Worm (Caenorhabditis elegans) whole organism, young adult: ENCODE results near the gene oac-1.
A peak's percentile ranks its signal among the peaks of the same experiment; 100 is the strongest.

ENCODE experiments used
- B0019.2 ChIP-seq: fragments of 200-800 bp; sonication (Bioruptor generic); conservative IDR thresholded peaks from 2 replicates; pipeline ENCODE4 v1.3.6; 2022; ENCODE audit warnings: missing genetic modification reagents, missing genetic modification characterization, missing compliant biosample characterization
- B0261.1 ChIP-seq: sonication (generic microtip); optimal IDR thresholded peaks from 2 replicates; lab custom pipeline; 2016; ENCODE audit warnings: mild to moderate bottlenecking, missing genetic modification characterization, moderate library complexity, missing compliant biosample characterization
- C17E4.6 ChIP-seq: fragments of 200-800 bp; sonication (Bioruptor generic); IDR thresholded peaks from 2 replicates; pipeline ENCODE4 v1.3.6; 2022; ENCODE audit warnings: missing genetic modification reagents, missing genetic modification characterization, missing compliant biosample characterization
- F33H1.4 ChIP-seq: fragments of 200-800 bp; sonication (Bioruptor generic); IDR thresholded peaks from 2 replicates; pipeline ENCODE4 v1.3.6; 2022; ENCODE audit warnings: missing genetic modification reagents, missing genetic modification characterization, missing compliant biosample characterization
- F39B2.1 ChIP-seq: fragments of 200-800 bp; sonication (Bioruptor generic); IDR thresholded peaks from 2 replicates; pipeline ENCODE4 v1.3.6; 2022; ENCODE audit warnings: missing genetic modification reagents, missing genetic modification characterization, missing compliant biosample characterization
- F49E8.2 ChIP-seq: sonication (generic microtip); optimal IDR thresholded peaks from 3 replicates; lab custom pipeline; 2017; ENCODE audit warnings: missing genetic modification characterization, mild to moderate bottlenecking, missing compliant biosample characterization, antibody characterized with exemption, moderate library complexity; ENCODE audit not compliant: insufficient read depth
- F57A8.1 ChIP-seq: fragments of 200-800 bp; sonication (Bioruptor generic); optimal IDR thresholded peaks from 2 replicates; lab custom pipeline; 2018; ENCODE audit warnings: mild to moderate bottlenecking, missing genetic modification characterization, moderate library complexity, missing compliant biosample characterization
- Y53G8AR.9 ChIP-seq: fragments of 200-800 bp; sonication (Bioruptor generic); conservative IDR thresholded peaks from 2 replicates; pipeline ENCODE4 v1.3.6; 2022; ENCODE audit warnings: missing genetic modification reagents, missing genetic modification characterization, missing compliant biosample characterization
- Y79H2A.3 ChIP-seq: fragments of 200-800 bp; sonication (Bioruptor generic); conservative IDR thresholded peaks from 2 replicates; pipeline ENCODE4 v1.3.6; 2022; ENCODE audit warnings: missing genetic modification reagents, missing genetic modification characterization, missing compliant biosample characterization
- Y95B8A.8 ChIP-seq: fragments of 200-800 bp; sonication (Bioruptor generic); IDR thresholded peaks from 2 replicates; pipeline ENCODE4 v1.3.6; 2022; ENCODE audit warnings: missing genetic modification reagents, missing genetic modification characterization, missing compliant biosample characterization
- attf-6 ChIP-seq: fragments of 200-800 bp; sonication (Bioruptor generic); IDR thresholded peaks from 2 replicates; pipeline ENCODE4 v1.3.6; 2022; ENCODE audit warnings: missing genetic modification reagents, missing genetic modification characterization, missing compliant biosample characterization
- ceh-100 ChIP-seq: fragments of 200-800 bp; sonication (Bioruptor generic); IDR thresholded peaks from 2 replicates; pipeline ENCODE4 v1.3.6; 2022; ENCODE audit warnings: missing genetic modification reagents, missing genetic modification characterization, missing compliant biosample characterization
- dox-1 ChIP-seq: fragments of 200-800 bp; sonication (Bioruptor generic); IDR thresholded peaks from 2 replicates; pipeline ENCODE4 v1.3.6; 2022; ENCODE audit warnings: missing genetic modification reagents, missing genetic modification characterization, missing compliant biosample characterization
- egl-44 ChIP-seq: fragments of 200-800 bp; sonication (Bioruptor generic); IDR thresholded peaks from 2 replicates; pipeline ENCODE4 v1.3.6; 2022; ENCODE audit warnings: missing genetic modification reagents, missing genetic modification characterization, missing compliant biosample characterization
- egrh-3 ChIP-seq: fragments of 200-800 bp; sonication (Bioruptor generic); IDR thresholded peaks from 2 replicates; pipeline ENCODE4 v1.3.6; 2022; ENCODE audit warnings: missing genetic modification reagents, missing genetic modification characterization, missing compliant biosample characterization
- ekl-4 ChIP-seq: fragments of 200-800 bp; sonication (Bioruptor generic); IDR thresholded peaks from 2 replicates; pipeline ENCODE4 v1.3.6; 2022; ENCODE audit warnings: missing genetic modification reagents, missing genetic modification characterization, missing compliant biosample characterization
- him-1 ChIP-seq: sonication (generic microtip); optimal IDR thresholded peaks from 2 replicates; lab custom pipeline; 2016; ENCODE audit warnings: missing genotype, missing genetic modification reagents, missing genetic modification characterization, missing compliant biosample characterization
- hlh-12 ChIP-seq: sonication (generic microtip); optimal IDR thresholded peaks from 2 replicates; lab custom pipeline; 2016; ENCODE audit warnings: missing genetic modification characterization, missing compliant biosample characterization
- lin-26 ChIP-seq: fragments of 200-800 bp; sonication (Bioruptor generic); IDR thresholded peaks from 2 replicates; pipeline ENCODE4 v1.3.6; 2022; ENCODE audit warnings: missing genetic modification reagents, missing genetic modification characterization, missing compliant biosample characterization
- madf-6 ChIP-seq: fragments of 200-800 bp; sonication (Bioruptor generic); IDR thresholded peaks from 2 replicates; pipeline ENCODE4 v1.3.6; 2022; ENCODE audit warnings: missing genetic modification reagents, missing genetic modification characterization, missing compliant biosample characterization
- madf-8 ChIP-seq: fragments of 200-800 bp; sonication (Bioruptor generic); conservative IDR thresholded peaks from 2 replicates; pipeline ENCODE4 v1.3.6; 2022; ENCODE audit warnings: missing genetic modification reagents, missing genetic modification characterization, missing compliant biosample characterization
- mcd-1 ChIP-seq: fragments of 200-800 bp; sonication (Bioruptor generic); IDR thresholded peaks from 2 replicates; pipeline ENCODE4 v1.3.6; 2022; ENCODE audit warnings: missing genetic modification reagents, missing genetic modification characterization, missing compliant biosample characterization
- mxl-1 ChIP-seq: sonication (generic microtip); optimal IDR thresholded peaks from 2 replicates; lab custom pipeline; 2016; ENCODE audit warnings: missing genetic modification characterization, missing compliant biosample characterization
- nfya-1 ChIP-seq: sonication (generic microtip); optimal IDR thresholded peaks from 2 replicates; lab custom pipeline; 2017; ENCODE audit warnings: antibody characterized with exemption, missing compliant biosample characterization, missing genetic modification characterization, borderline replicate concordance; ENCODE audit not compliant: insufficient read depth
- nhr-90 ChIP-seq: sonication (generic microtip); optimal IDR thresholded peaks from 2 replicates; lab custom pipeline; 2016; ENCODE audit warnings: missing genotype, mild to moderate bottlenecking, missing genetic modification characterization, missing compliant biosample characterization
- repo-1 ChIP-seq: sonication (generic microtip); optimal IDR thresholded peaks from 2 replicates; lab custom pipeline; 2017; ENCODE audit warnings: mild to moderate bottlenecking, missing genetic modification characterization, missing compliant biosample characterization
- rpc-1 ChIP-seq, 2 experiments: fragments of 150-350 bp in 1 of 2; sonication (generic microtip) in 1 of 2; optimal IDR thresholded peaks; 2 replicates each; lab custom pipeline; 2014 to 2018; ENCODE audit warnings: missing biosample characterization in 1 of 2, missing genetic modification characterization in 1 of 2, missing genetic modification reagents in 1 of 2, missing genotype in 1 of 2
- sdz-38 ChIP-seq: sonication (generic microtip); optimal IDR thresholded peaks from 2 replicates; lab custom pipeline; 2016; ENCODE audit warnings: missing genotype, missing genetic modification characterization, missing compliant biosample characterization
- snpc-1.3 ChIP-seq: sonication (generic microtip); optimal IDR thresholded peaks from 2 replicates; lab custom pipeline; 2017; ENCODE audit warnings: missing genetic modification characterization, mild to moderate bottlenecking, missing compliant biosample characterization, antibody characterized with exemption, moderate library complexity, missing genotype, missing genetic modification reagents; ENCODE audit not compliant: insufficient read depth
- snpc-4 ChIP-seq, 5 experiments: fragments of 150-350 bp in 1 of 5; sonication (generic microtip) in 4 of 5; optimal IDR thresholded peaks; 2 replicates each; lab custom pipeline; 2014 to 2018; ENCODE audit warnings: missing genetic modification characterization in 5 of 5, missing biosample characterization in 3 of 5, antibody characterized with exemption in 2 of 5, mild to moderate bottlenecking in 2 of 5, missing compliant biosample characterization in 2 of 5, missing genotype in 2 of 5, moderate library complexity in 2 of 5, missing genetic modification reagents in 1 of 5
- tbp1 ChIP-seq: fragments of 200-800 bp; sonication (Bioruptor generic); optimal IDR thresholded peaks from 2 replicates; lab custom pipeline; 2018; ENCODE audit warnings: mild to moderate bottlenecking, missing genetic modification characterization, missing compliant biosample characterization
- unc-62 ChIP-seq: fragments of 150-350 bp; optimal IDR thresholded peaks from 2 replicates; lab custom pipeline; 2014; ENCODE audit warnings: missing biosample characterization, missing genetic modification reagents, missing genetic modification characterization
- zfh-2 ChIP-seq: fragments of 200-800 bp; sonication (Bioruptor generic); conservative IDR thresholded peaks from 2 replicates; pipeline ENCODE4 v1.3.6; 2022; ENCODE audit warnings: missing genetic modification reagents, missing genetic modification characterization, missing compliant biosample characterization
- ztf-28 ChIP-seq: fragments of 200-800 bp; sonication (Bioruptor generic); IDR thresholded peaks from 2 replicates; pipeline ENCODE4 v1.3.6; 2022; ENCODE audit warnings: missing genetic modification reagents, missing genetic modification characterization, missing compliant biosample characterization

oac-1 gene

DNA sequence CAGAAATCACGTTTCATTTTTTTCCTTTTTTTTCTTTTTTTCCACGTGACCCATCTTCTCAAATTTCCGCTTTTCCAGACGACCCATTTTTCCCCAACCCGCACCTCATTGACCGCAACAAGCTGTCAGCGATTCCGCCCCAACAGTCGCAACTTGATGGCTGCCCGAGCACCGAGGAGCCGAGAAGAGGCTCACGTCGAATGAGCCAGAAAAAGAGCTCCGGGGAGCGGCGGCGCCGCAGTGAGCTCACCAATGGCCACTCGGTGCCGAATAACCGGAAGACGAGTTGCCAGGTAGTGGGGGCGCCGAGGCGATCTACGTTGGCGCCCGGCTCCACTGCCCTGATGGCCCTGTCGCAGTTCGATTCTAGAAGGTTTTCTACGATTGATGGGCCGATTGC, 35.1 kb upstream of the oac-1 start:
- TF ChIP-seq dox-1 (GFP tag; lab: Robert Waterston, UW) (0 out of 2 replicates have a peak, but pooled peaks have one; percentile 25), egrh-3 (GFP tag; lab: Robert Waterston, UW) (peak; percentile 86), hlh-12 (no peak), ekl-4 (0 out of 2 replicates have a peak, but pooled peaks have one; percentile 19), lin-26 (GFP tag; lab: Robert Waterston, UW) (0 out of 2 replicates have a peak, but pooled peaks have one; percentile 13), madf-8 (GFP tag; lab: Robert Waterston, UW) (no peak), mcd-1 (0 out of 2 replicates have a peak, but pooled peaks have one; percentile 25), F57A8.1 (GFP tag; lab: Kevin White, UChicago) (no peak), zfh-2 (peak; percentile 95), nfya-1 (tag; lab: Kevin White, UChicago) (no peak)
- TF ChIP-seq, all 124 proteins: peak for 6

DNA sequence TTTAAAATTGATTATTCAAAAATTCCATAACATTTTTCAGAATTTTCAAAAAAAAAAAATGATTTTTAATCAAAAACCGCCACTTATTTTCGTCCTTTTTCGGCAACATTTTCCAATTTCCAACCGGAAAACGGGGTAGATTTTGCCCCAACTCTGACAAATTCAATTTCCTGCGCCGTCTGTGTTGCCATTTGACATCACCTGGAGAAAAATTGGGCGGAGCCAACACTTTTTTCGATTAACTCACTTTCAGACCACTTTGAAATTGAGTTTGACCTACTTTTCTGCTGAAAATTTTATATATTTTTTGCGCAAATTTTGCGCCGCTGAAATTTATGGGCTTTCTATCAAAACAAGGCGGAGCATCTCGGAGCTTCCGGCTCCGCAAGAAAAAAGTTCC, 26.5 kb upstream of the oac-1 start:
- TF ChIP-seq egl-44 (GFP tag; lab: Robert Waterston, UW) (no peak), snpc-1.3 (no peak), ceh-100 (GFP tag; lab: Robert Waterston, UW) (no peak), F57A8.1 (GFP tag; lab: Kevin White, UChicago) (no peak), hlh-12 (no peak), mxl-1 (no peak), C17E4.6 (GFP tag; lab: Robert Waterston, UW) (no peak), F33H1.4 (GFP tag; lab: Robert Waterston, UW) (no peak), unc-62 (GFP tag; lab: Kevin White, UChicago) (no peak), F49E8.2 (tag; lab: Kevin White, UChicago) (no peak), Y53G8AR.9 (GFP tag; lab: Robert Waterston, UW) (no peak), madf-6 (GFP tag; lab: Robert Waterston, UW) (no peak)

DNA sequence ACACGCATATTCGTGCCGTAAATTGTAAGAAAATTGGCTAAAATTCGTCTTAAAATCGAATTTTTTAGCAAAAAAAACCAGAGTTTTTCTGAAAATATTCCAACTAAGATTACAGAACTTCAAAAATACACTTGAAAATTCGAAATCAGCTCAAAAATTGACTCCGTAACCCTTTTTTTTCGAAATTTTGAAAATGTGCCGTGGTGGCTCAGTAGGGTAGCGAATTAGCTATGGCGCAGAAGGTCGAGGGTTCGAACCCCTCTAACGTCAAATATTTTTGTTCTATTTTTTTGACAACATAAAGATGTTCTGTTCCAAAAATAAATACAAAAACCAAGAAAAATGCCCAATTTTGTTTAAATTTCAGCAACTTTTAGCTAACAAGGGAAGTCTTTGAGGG, 23.7 kb upstream of the oac-1 start:
- TF ChIP-seq rpc-1 (optimal IDR thresholded peaks at IDR 0.05; lab: Kevin White, UChicago) (peak; percentile 6), rpc-1 (tag; optimal IDR thresholded peaks at IDR 0.05; lab: Kevin White, UChicago) (peak; percentile 54), ztf-28 (GFP tag; lab: Robert Waterston, UW) (no peak), F33H1.4 (GFP tag; lab: Robert Waterston, UW) (no peak), sdz-38 (no peak), repo-1 (tag; lab: Kevin White, UChicago) (no peak), attf-6 (no peak), tbp1 (GFP tag; lab: Kevin White, UChicago) (peak; percentile 77)

DNA sequence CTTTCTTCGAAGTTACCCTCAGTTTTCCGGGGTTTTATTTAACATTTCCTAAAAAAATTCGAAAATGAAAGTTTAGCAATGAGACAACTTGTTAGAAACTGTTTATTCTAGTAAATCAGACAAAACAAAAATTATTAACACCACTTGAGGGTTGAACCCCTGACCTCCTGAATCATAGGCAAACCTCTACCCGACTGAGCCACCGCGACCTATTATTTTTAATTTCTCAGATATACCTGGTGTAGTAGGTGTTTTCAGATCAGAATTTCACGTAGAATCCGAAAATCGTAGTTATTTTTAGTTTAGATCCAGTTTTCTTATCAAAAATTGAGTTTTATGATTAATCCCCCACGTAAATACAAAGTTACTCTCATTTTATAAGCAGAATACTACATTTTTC, 14.3 kb upstream of the oac-1 start:
- TF ChIP-seq tbp1 (GFP tag; lab: Kevin White, UChicago) (peak; percentile 78), snpc-4 (GFP tag; optimal IDR thresholded peaks at IDR 0.05; lab: Kevin White, UChicago) (no peak), snpc-4 (tag; optimal IDR thresholded peaks at IDR 0.05; lab: Kevin White, UChicago) (no peak), Y79H2A.3 (GFP tag; lab: Robert Waterston, UW) (no peak), rpc-1 (optimal IDR thresholded peaks at IDR 0.05; lab: Kevin White, UChicago) (peak; percentile 33), rpc-1 (tag; optimal IDR thresholded peaks at IDR 0.05; lab: Kevin White, UChicago) (peak; percentile 69), nhr-90 (tag; lab: Kevin White, UChicago) (no peak), B0019.2 (GFP tag; lab: Robert Waterston, UW) (no peak), him-1 (tag; lab: Kevin White, UChicago) (no peak), Y95B8A.8 (GFP tag; lab: Robert Waterston, UW) (no peak), F39B2.1 (GFP tag; lab: Robert Waterston, UW) (no peak), B0261.1 (tag; lab: Kevin White, UChicago) (peak; percentile 14)
